Fruit fly (Drosophila melanogaster): ENCODE results near the gene Pss.

Pss gene

dm6 chr3L:20526143-20526195 is at the start of gene Pss:
TSS of gene Pss (minus strand) at chr3L:20526174.
- no peak for TF ChIP-seq noc (tag; optimal IDR thresholded peaks at IDR 0.05)

dm6 chr3L:20570134-20570533 is 44.2 kb upstream of the Pss start:
- no peak for TF ChIP-seq noc (tag; optimal IDR thresholded peaks at IDR 0.05)

- no peak for TF ChIP-seq noc (tag; optimal IDR thresholded peaks at IDR 0.05)
Measured at dm6 chr3L:20565561-20566128, 39.7 kb upstream of the Pss start.

dm6 chr3L:20563767-20564166 is 37.8 kb upstream of the Pss start:
- no peak for TF ChIP-seq noc (tag; optimal IDR thresholded peaks at IDR 0.05)

dm6 chr3L:20562649-20563048 is 36.7 kb upstream of the Pss start:
- TF ChIP-seq noc (tag; optimal IDR thresholded peaks at IDR 0.05), result no peak

dm6 chr3L:20557065-20557464 is 31.1 kb upstream of the Pss start:
- TF ChIP-seq noc (tag; optimal IDR thresholded peaks at IDR 0.05), result no peak

dm6 chr3L:20556371-20556770 is 30.4 kb upstream of the Pss start:
- no peak for TF ChIP-seq noc (tag; optimal IDR thresholded peaks at IDR 0.05)

- TF ChIP-seq noc (tag; optimal IDR thresholded peaks at IDR 0.05), result no peak
Measured at dm6 chr3L:20551862-20552261, 25.9 kb upstream of the Pss start.

- no peak for TF ChIP-seq noc (tag; optimal IDR thresholded peaks at IDR 0.05)
Measured at dm6 chr3L:20549358-20549757, 23.4 kb upstream of the Pss start.

dm6 chr3L:20548201-20548854 is 22.4 kb upstream of the Pss start:
- TF ChIP-seq noc (tag; optimal IDR thresholded peaks at IDR 0.05), result peak; percentile 4

dm6 chr3L:20540975-20541951 is 15.3 kb upstream of the Pss start:
- TF ChIP-seq noc (tag; optimal IDR thresholded peaks at IDR 0.05), result no peak

dm6 chr3L:20540182-20540974 is 14.4 kb upstream of the Pss start, which contains the start of gene Rcd2:
TSS of gene Rcd2 (minus strand) at chr3L:20540417.
- TF ChIP-seq noc (tag; optimal IDR thresholded peaks at IDR 0.05), result peak; percentile 88

- TF ChIP-seq noc (tag; optimal IDR thresholded peaks at IDR 0.05), result peak; percentile 24
Measured at dm6 chr3L:20539116-20539990, 13.4 kb upstream of the Pss start.

dm6 chr3L:20538458-20538857 is 12.5 kb upstream of the Pss start:
- no peak for TF ChIP-seq noc (tag; optimal IDR thresholded peaks at IDR 0.05)

dm6 chr3L:20537655-20538300 is 11.8 kb upstream of the Pss start:
- TF ChIP-seq noc (tag; optimal IDR thresholded peaks at IDR 0.05), result peak; percentile 59
